Fruit fly (Drosophila melanogaster): ENCODE measurements around the gene CG17258.
A peak's percentile ranks its signal among the peaks of the same experiment; 100 is the strongest.

CG17258 gene

dm6 chr2L:2999113-2999512 is 36.0 kb downstream of the CG17258 start, which contains the start of gene Ccdc85 (continued):
- peak; percentile 64; the same call in 1 of the 2 replicates for TF ChIP-seq CG16779 (GFP tag; IDR thresholded peaks at IDR 0.05)
- TF ChIP-seq Rfx (GFP tag; IDR thresholded peaks at IDR 0.05) = peak; percentile 19; the same call in 1 of the 2 replicates
- peak; percentile 22 for TF ChIP-seq CrebB (tag; optimal IDR thresholded peaks at IDR 0.05)
- TF ChIP-seq ac (GFP tag; optimal IDR thresholded peaks at IDR 0.05) = no peak
- TF ChIP-seq C15 (GFP tag; IDR thresholded peaks at IDR 0.05) = no peak
- TF ChIP-seq TFAM (GFP tag; optimal IDR thresholded peaks at IDR 0.05) = no peak
- no peak for TF ChIP-seq gcm2 (GFP tag; optimal IDR thresholded peaks at IDR 0.05)
- no peak for TF ChIP-seq eve (GFP tag; optimal IDR thresholded peaks at IDR 0.05)
- no peak for TF ChIP-seq H2.0 (GFP tag; IDR thresholded peaks at IDR 0.05)
- TF ChIP-seq CG10959 (GFP tag; IDR thresholded peaks at IDR 0.05) = no peak
- TF ChIP-seq Nf-YC (tag; optimal IDR thresholded peaks at IDR 0.05) = no peak
- no peak for TF ChIP-seq CG9609 (GFP tag; optimal IDR thresholded peaks at IDR 0.05)
- no peak for TF ChIP-seq CG14667 (GFP tag; IDR thresholded peaks at IDR 0.05)
- TF ChIP-seq CG18262 (tag; optimal IDR thresholded peaks at IDR 0.05) = peak; percentile 7
- TF ChIP-seq shn (GFP tag; optimal IDR thresholded peaks at IDR 0.05) = no peak
- TF ChIP-seq Bgb (GFP tag; IDR thresholded peaks at IDR 0.05; ENCODE audit: partially characterized antibody) = peak; percentile 98
- peak; percentile 97 for TF ChIP-seq CG14860 (GFP tag; IDR thresholded peaks at IDR 0.05; ENCODE audit: partially characterized antibody)
- TF ChIP-seq Hmx (GFP tag; optimal IDR thresholded peaks at IDR 0.05) = no peak
- 0 out of 3 replicates have a peak, but pooled peaks have one; percentile 18 for TF ChIP-seq sr (GFP tag; IDR thresholded peaks at IDR 0.05)
- TF ChIP-seq cad (GFP tag; optimal IDR thresholded peaks at IDR 0.05) = no peak
- TF ChIP-seq so (GFP tag; IDR thresholded peaks at IDR 0.05) = no peak
- TF ChIP-seq CG6791 (GFP tag; IDR thresholded peaks at IDR 0.05; ENCODE audit: partially characterized antibody) = peak; percentile 99
- TF ChIP-seq CG3281 (GFP tag; optimal IDR thresholded peaks at IDR 0.05) = no peak
- no peak for TF ChIP-seq CG17912 (GFP tag; optimal IDR thresholded peaks at IDR 0.05)
- TF ChIP-seq gsb (GFP tag; IDR thresholded peaks at IDR 0.05) = no peak
- TF ChIP-seq sc (optimal IDR thresholded peaks at IDR 0.05) = no peak
- no peak for TF ChIP-seq sc (GFP tag; optimal IDR thresholded peaks at IDR 0.05)
- no peak for TF ChIP-seq dpn (GFP tag; optimal IDR thresholded peaks at IDR 0.05)
- TF ChIP-seq gsb-n (tag; optimal IDR thresholded peaks at IDR 0.05) = no peak
- no peak for TF ChIP-seq lov (optimal IDR thresholded peaks at IDR 0.05)
- 0 out of 3 replicates have a peak, but pooled peaks have one; percentile 26 for TF ChIP-seq lov (GFP tag; IDR thresholded peaks at IDR 0.05)
- no peak for TF ChIP-seq kah (GFP tag; optimal IDR thresholded peaks at IDR 0.05)
- no peak for TF ChIP-seq tin (GFP tag; optimal IDR thresholded peaks at IDR 0.05)
- no peak for TF ChIP-seq luna (GFP tag; optimal IDR thresholded peaks at IDR 0.05)
- no peak for TF ChIP-seq Asciz (GFP tag; optimal IDR thresholded peaks at IDR 0.05)
- TF ChIP-seq yki (optimal IDR thresholded peaks at IDR 0.05) = no peak
- TF ChIP-seq CG7928 (GFP tag; optimal IDR thresholded peaks at IDR 0.05) = no peak
- peak; percentile 14 for TF ChIP-seq CG13424 (tag; optimal IDR thresholded peaks at IDR 0.05)
- TF ChIP-seq CG9932 (GFP tag; IDR thresholded peaks at IDR 0.05) = peak; percentile 6; the same call in 1 of the 2 replicates
- TF ChIP-seq hb (GFP tag; IDR thresholded peaks at IDR 0.05; ENCODE audit: partially characterized antibody) = peak; percentile 98
- TF ChIP-seq CG11504 (tag; optimal IDR thresholded peaks at IDR 0.05) = no peak
- TF ChIP-seq Atf-2 (GFP tag; optimal IDR thresholded peaks at IDR 0.05) = no peak
- TF ChIP-seq CG8944 (GFP tag; optimal IDR thresholded peaks at IDR 0.05) = no peak
- TF ChIP-seq CG11560 (tag; IDR thresholded peaks at IDR 0.05) = peak; percentile 50; the same call in 1 of the 3 replicates
- no peak for TF ChIP-seq CG12155 (GFP tag; optimal IDR thresholded peaks at IDR 0.05)
- no peak for TF ChIP-seq CG4404 (GFP tag; IDR thresholded peaks at IDR 0.05)
- no peak for TF ChIP-seq fd96Cb (tag; optimal IDR thresholded peaks at IDR 0.05)
- TF ChIP-seq CG12659 (GFP tag; optimal IDR thresholded peaks at IDR 0.05) = peak; percentile 51
- no peak for TF ChIP-seq repo (GFP tag; optimal IDR thresholded peaks at IDR 0.05)
- peak; percentile 64 for TF ChIP-seq CG15514 (GFP tag; optimal IDR thresholded peaks at IDR 0.05)
- TF ChIP-seq maf-S (GFP tag; optimal IDR thresholded peaks at IDR 0.05) = no peak
- TF ChIP-seq Hsf (GFP tag; optimal IDR thresholded peaks at IDR 0.05) = peak; percentile 22
